Worm (Caenorhabditis elegans): ENCODE data around the gene Y51H4A.935.

DNA sequence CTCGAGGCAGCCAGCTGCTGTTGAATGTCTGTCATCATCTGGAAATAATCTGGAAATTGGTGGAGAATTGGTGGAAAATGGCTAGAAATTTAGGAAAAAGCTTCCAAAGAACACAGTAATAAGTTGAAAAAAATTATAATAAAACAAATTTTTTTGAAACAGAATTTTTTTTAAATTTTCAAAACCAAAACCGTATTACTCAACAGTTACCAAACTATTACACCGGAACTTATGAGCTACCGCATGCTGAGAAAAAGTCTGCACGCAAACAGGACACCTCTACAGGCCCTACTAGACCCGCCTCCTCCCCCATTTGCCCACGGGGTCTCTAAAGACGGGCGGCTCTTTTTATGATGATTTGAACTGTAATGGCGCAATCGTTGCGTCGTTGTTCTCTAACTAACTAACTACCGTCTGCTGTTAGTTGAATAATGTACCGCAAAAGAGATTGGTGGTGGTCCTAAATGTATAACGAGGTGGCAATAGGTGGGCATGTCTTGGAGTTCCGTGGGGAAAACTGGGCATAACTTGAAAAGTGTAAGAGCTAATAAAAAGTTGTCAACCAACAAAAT lies 1.3 kb downstream of the Y51H4A.935 start, which contains the start of gene zip-7:
- TF ChIP-seq hmg-4 (GFP tag; optimal IDR thresholded peaks at IDR 0.05) (no peak), sea-1 (GFP tag; conservative IDR thresholded peaks at IDR 0.05) (no peak), ceh-13 (GFP tag; optimal IDR thresholded peaks at IDR 0.05) (no peak), ets-7 (tag; optimal IDR thresholded peaks at IDR 0.05) (no peak), ama-1 (optimal IDR thresholded peaks at IDR 0.05) (no peak), ceh-36 (tag; optimal IDR thresholded peaks at IDR 0.05) (no peak), tbx-37 (GFP tag; conservative IDR thresholded peaks at IDR 0.05) (no peak), tra-4 (tag; optimal IDR thresholded peaks at IDR 0.05) (no peak), aly-1 (tag; optimal IDR thresholded peaks at IDR 0.05) (no peak), flt-1 (GFP tag; IDR thresholded peaks at IDR 0.05) (no peak), hmbx-1 (tag; optimal IDR thresholded peaks at IDR 0.05) (no peak), scrt-1 (GFP tag; IDR thresholded peaks at IDR 0.05) (no peak), tbx-11 (GFP tag; IDR thresholded peaks at IDR 0.05) (no peak), B0310.2 (tag; optimal IDR thresholded peaks at IDR 0.05) (no peak)
